Worm (Caenorhabditis elegans): ENCODE data around the gene twk-4.

DNA sequence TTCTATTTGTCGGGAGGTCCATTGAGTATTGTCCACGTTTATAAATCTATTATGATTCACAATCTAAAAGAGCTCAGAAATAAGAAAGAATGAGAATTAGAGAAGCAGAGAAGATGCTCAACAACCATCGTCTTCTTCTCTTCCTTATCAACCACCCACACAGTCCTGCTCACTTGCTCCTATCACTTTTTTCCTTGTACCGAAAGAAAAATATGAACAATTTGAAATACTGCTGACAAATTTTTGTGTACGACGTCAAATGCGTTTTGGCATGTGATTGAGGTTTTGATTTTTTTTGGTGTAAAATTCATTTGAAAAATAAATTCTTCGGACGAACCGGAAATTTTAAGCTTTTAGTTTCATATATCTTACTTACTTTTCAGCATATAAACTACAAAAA, 2.2 kb upstream of the twk-4 start:
- TF ChIP-seq pes-1 (GFP tag; IDR thresholded peaks at IDR 0.05), result no peak
- no peak for TF ChIP-seq ceh-13 (GFP tag; optimal IDR thresholded peaks at IDR 0.05)
- TF ChIP-seq aly-1 (tag; optimal IDR thresholded peaks at IDR 0.05), result no peak
- TF ChIP-seq ama-1 (optimal IDR thresholded peaks at IDR 0.05), result no peak
- TF ChIP-seq tbx-11 (GFP tag; IDR thresholded peaks at IDR 0.05), result no peak
- TF ChIP-seq sea-1 (GFP tag; conservative IDR thresholded peaks at IDR 0.05), result no peak
- no peak for TF ChIP-seq tbx-37 (GFP tag; conservative IDR thresholded peaks at IDR 0.05)
- TF ChIP-seq F13C5.2 (tag; optimal IDR thresholded peaks at IDR 0.05), result no peak
- no peak for TF ChIP-seq ceh-36 (tag; optimal IDR thresholded peaks at IDR 0.05)

All from whole organism, early embryonic.